Worm (Caenorhabditis elegans) whole organism, dauer: ENCODE results near the gene hsp-110.

Experiments
- unc-62 ChIP-seq: sonication (generic microtip); optimal IDR thresholded peaks from 2 replicates; lab custom pipeline; 2017; ENCODE audit warnings: missing biosample characterization, missing genetic modification reagents, missing genetic modification characterization

Gene hsp-110

DNA sequence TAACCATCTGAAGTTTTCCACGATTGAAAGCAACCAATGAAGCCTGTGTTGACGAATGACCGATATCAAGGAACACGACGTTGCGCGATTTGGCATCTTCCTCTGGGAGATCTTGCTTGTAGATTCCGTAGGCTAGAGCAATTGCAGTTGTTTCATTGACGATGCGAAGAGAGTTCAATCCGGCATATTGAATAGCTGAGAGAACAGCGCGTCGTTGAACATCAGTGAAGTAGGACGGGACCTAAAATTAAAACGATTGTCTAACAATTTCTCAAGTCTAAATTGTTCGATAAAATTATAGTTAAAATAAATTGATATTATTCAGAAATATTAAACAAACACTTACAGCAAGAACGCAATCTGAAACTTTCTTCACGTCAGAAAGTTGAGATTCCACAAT is 648 bp downstream of the hsp-110 start:
- TF ChIP-seq unc-62: no peak

DNA sequence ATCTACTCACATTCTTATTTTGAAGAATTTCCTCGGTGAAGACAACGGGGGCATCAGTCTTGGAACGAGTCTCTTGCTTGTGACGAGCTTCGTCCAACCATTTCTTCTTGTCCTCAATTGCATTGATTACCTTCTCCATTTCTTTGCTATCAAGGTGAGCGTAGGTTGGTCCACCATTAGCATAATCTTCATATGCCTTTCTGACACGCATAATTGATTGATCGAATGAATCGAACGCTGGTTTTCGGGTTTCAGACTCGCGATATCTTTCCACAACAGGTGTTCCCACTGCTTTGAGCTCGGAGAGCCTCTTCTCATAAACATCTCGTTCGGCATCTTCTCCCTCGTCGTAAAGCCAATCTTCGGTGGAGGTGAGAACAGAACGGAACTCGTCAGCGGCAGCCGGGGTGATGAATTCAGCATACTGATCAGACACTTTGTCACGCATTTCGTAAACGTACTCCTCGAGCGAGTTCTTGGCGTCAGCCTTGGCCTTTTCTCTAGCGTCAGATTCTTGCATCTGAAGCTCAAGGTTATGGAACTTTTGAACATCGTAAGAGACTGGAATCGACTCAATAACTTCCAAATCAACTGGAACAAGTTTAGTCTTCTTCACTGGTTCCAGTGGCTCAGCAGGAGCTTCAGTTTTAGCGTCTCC is 2.1 kb downstream of the hsp-110 start:
- no peak for TF ChIP-seq unc-62

DNA sequence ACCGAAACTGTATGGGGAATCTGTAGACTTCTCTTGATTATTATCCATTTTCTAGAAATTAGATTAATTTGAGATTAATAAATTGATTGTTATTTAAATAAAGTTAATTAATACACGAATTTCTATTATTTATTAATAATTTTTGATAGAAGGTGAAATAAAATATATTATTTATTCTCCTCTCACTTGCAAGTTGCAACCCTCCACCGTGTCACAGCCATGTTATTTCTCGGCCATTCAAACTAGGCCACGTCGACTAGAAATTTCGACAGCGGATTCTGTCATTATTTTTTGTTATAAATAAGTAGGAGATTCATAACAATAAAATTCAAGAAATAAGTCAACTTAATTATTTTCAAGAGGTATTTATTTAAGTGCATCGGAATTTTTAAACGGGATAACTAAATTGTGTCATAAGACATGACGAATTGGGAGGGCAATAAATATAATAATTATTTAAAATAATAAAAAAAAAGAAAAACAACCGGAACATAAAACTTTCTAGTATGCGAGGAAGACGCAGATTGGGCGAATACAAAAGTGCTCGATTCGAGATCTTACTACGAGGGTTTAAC is 3.1 kb downstream of the hsp-110 start, which contains the start of gene ufbp-1:
ufbp-1 (minus strand) TSS at position 51 of the 575 bp plus-strand sequence.
- TF ChIP-seq unc-62: no peak

DNA sequence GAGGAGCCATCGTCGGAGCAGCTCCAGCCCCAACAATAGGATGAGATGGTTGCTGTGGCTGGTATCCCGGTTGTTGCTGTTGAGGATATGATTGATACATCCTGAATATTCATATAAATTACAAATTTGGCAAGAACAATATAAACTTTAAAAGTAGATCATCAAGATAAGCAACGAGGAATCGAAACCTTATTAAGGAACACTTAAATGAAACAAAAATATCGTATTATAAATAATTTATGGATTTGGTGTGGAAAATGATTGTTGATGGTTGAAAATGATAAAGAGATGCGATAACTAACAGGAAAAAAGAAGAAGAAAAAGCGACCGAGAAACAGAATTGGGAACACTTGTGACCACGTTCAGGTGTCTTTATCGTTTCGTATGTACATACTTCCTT is 7.4 kb downstream of the hsp-110 start, which contains the start of gene pqn-96:
pqn-96 (minus strand) TSS at position 101 of the 400 bp plus-strand sequence.
- TF ChIP-seq unc-62: no peak

DNA sequence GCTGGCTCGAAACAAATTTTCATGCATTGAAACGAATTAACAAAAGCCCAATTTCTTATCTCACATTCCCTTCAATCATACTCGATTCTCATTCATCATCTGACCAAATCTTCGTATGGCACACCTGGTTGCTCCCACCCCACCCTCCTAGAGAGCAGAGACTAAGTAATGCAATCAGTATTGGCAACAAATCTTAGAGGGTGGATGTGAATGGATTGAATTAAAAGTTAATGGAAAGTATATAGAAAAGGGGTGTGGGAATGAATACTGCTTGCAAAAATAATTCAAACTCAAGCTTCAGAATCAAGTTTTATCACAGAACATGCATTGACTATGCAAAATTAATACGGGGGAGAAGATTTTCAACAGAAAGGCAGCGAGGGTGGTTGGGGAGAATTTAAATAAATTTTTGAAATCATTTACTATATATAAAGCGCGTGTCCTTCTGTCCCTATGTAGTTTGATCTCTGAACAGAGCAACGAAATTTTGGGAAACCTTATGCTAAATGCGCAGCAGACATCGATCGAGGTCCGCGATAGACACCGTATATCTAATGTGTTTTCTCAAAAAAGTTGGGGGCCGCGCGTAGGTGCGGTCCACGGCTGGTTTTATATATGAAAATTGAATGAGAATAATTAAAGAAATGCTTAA is 8.8 kb downstream of the hsp-110 start:
- no peak for TF ChIP-seq unc-62

DNA sequence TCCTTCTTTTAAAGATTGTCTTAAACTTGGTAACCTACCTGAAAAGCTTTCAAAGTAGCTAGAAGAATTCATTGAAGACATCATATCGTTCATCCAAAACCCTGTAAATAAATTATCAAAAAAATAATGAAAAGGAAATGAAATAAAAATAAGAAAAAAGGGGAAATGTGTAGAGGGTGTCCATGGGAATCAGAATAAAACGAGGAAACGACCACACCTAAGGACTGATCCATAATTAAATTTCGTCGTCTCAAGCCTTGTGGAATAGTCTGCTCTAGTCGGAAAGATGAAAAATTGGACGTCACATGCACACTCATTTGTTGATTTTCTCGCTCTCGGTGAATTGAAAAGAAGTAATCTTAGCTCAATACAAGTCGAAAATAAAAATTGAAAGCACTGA is 11.6 kb downstream of the hsp-110 start, which contains the start of gene ZK1236.9:
ZK1236.9 (minus strand) TSS at position 101 of the 400 bp plus-strand sequence.
- no peak for TF ChIP-seq unc-62

DNA sequence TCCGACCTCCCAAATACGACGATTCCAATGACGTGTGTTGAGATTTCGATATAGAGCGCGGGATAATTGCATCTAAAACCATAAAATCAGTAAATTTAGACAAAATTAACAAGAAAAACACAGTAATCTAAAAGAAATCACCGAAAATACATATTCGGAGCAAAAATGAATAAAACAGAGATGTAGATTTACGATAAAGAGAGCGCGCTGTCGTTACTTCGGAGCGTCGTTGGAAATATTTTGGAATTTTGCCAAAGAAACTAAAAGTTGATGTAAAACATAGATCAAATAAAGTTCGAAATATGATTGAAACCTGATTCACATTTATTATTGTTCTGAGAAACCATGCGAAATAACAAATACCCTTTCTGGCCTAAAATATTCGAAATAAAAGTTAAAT is 14.6 kb downstream of the hsp-110 start, which contains the start of gene ZK1236.5:
ZK1236.5 (minus strand) TSS at position 72 of the 400 bp plus-strand sequence.
- TF ChIP-seq unc-62: no peak

DNA sequence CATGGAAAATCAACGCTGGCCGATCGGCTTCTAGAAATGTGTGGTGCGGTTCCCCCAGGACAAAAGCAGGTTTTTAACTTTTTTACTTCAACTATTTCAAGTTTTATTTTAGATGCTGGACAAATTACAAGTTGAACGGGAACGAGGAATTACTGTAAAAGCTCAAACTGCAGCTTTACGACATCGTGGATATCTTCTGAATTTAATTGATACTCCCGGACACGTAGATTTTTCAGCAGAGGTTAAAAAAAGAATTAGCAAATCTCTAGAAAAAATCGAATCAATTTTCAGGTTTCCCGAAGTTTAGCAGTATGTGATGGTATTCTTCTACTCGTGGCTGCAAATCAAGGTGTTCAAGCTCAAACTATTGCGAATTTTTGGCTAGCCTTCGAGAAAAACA is 17.2 kb downstream of the hsp-110 start:
- TF ChIP-seq unc-62: no peak

DNA sequence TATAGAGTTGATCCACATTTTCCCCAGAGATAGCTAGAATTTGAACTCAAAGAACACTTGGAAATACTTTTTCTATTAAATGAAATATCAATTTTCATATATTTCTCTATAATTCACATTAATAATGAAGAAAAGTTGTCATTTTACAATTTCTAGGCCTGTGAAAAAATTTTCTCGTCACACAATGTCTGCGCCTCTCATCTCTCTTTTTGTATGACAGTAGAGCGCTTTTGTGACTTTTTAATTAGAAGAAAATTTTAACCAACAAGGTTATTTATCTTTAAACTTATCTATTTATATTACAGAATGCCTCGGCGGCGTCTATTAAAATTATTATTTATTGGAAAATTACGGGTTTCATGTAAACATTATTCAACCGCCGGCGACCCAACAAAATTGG is 17.7 kb downstream of the hsp-110 start, which contains the start of gene ZK1236.1:
ZK1236.1 (plus strand) TSS at position 263 of the 400 bp plus-strand sequence.
- no peak for TF ChIP-seq unc-62

DNA sequence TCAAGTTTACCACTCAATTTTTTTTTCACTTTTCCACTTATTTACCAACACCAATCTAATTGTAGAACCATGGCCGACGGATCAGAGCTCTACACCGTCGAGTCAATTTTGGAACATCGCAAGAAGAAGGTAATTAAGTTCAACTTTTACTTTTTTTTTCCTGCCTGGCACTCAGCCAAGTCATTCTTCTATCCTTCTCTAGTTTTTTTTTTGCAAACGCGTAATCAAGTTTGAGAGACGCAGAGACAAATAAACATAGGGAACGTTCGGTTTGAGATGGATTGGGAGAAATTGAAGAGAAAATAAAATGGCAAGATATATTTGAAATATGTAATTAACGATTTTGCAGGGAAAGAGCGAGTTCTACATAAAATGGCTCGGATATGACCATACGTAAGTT is 20.4 kb downstream of the hsp-110 start, which contains the start of gene cec-1:
cec-1 (plus strand) TSS at position 63 of the 400 bp plus-strand sequence.
- no peak for TF ChIP-seq unc-62

DNA sequence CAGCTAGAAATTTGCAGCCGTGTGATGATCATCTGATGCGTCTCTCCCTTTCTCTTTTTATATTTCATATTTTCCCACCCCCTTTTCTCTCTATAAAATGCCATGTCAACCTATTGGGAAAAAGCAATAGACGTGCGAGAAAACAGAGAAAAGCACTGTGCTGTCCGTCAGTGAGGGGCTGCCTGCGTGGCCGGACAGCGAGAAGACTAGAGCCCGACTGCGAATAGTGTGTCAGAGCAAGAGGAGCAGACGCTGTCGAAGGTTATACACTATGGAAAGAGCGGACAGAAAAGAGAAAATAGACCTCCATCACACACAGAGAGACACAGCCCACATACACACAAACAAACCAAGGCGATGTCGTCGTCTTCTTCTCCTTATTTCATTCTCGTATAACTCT is 21.6 kb downstream of the hsp-110 start:
- no peak for TF ChIP-seq unc-62

DNA sequence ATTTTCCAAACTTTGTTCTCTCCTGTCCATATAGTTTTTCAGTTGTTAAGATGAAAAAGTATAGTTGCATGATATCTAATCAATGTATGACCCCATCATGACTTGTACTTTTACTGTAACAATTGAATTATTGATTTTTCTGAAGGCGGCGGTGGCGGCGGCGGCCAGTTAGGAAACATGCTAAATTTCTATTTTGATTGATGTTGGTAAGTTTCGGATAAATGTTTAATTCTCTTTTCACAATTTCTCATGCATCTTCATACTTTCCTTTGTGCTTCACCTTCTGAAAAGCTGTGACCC is 28.8 kb downstream of the hsp-110 start, which contains the start of gene sor-1:
sor-1 (plus strand) TSS at position 201 of the 300 bp plus-strand sequence.
- no peak for TF ChIP-seq unc-62

DNA sequence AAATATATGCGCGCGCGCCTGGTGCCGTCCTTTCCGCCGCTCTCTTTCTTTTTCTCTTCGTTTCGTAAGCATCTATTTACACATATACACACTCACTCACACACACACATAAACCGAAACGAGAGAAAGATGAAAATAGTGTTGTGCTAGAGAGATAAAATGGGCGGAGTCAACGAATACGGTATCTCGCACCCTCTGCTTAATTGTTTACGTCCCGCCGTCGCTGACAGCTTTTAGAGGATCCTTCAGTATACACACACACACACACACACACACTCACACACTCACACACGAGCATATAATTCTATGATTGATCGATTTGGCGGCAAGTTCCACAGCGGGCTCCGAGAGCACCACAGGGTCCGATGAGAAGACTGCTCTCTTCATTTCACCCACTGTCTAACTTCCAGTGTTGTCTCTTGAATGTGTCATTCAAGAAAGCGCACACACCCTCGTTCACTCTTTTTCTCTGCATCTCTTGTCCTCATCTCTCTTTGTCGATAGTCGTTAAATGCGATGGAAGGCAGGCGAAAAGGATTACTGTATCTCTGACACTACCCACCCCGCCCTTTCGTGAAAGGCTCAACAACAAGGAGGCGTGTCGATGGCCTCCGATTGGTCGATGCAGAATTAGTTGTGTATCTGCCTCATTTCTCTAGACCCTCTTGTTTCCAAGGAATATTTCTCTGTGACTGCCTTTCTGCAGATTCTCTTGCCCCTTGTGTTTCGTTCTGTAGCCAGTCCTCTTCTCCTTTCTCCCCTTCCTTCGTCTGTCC is 29.3 kb downstream of the hsp-110 start:
- TF ChIP-seq unc-62: no peak

DNA sequence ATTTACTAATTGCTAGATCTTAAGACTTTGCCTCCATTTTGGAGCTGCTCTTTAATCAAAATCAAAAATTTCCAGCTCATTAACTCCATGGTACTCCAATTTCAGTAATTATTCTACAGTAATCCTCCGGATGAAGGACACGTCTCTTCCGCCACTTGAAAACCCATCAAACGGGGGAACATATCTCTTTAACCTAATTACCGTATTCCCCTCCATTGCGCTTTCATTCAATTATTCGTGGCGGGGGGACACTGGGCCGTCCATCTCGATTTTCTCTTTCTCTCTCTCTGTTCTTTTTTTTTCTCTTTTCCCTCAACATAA is 29.9 kb downstream of the hsp-110 start:
- no peak for TF ChIP-seq unc-62

DNA sequence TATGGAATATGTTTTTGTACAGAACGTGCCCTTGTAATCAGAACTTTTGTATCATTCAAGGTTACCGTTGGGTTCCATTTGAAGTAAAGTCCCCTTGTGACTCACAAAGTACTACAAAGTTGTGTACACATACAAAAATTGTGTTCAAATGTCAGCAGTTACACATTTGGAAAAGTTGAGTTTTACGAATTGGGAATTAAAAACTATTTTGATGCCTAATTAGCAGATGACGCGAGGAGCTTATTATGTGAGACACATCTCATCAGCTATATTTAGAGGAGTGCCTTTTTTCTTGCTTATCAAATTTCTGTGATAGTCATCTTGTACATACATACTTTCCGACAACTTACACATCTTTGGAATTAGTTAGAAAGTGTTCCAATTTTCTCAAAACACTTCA is 33.2 kb downstream of the hsp-110 start:
- TF ChIP-seq unc-62: no peak

DNA sequence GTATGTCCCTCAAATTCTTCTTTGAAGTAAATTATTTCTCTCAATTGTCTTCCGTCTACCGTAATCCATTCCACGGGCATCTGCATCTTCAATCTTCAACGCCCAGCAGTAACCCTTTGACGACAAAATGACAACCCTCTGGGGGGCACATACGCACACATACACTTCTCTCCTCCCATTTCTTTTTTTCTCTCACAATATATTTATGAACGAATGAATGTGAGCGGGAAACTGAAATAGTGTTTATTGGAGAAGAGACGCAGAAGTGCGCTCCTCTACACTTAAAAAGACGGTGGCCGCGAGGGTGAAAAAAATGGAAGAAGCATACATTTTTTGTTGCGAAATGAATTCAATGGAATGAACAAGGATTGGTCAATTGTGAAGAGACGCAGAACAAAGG is 34.7 kb downstream of the hsp-110 start:
- TF ChIP-seq unc-62: no peak

DNA sequence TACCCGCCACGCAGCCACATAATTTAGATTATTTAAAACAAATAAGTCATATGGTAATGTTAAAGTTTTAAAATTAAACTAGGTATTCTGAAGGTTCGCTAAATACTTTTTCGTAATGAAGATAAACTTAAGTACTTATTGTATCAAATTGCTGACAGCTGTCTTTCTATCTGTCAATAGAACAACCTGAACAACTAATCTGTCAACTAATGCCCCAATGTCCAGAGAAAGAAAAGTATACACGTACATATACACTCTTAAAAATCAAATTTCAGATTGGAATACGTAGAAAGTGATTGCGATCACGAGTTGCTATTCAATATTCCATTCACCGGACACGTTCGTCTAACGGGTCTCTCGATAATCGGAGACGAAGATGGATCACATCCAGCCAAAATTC is 36.0 kb downstream of the hsp-110 start:
- TF ChIP-seq unc-62: no peak
